Fruit fly (Drosophila melanogaster): ENCODE results near the gene Pect.

DNA sequence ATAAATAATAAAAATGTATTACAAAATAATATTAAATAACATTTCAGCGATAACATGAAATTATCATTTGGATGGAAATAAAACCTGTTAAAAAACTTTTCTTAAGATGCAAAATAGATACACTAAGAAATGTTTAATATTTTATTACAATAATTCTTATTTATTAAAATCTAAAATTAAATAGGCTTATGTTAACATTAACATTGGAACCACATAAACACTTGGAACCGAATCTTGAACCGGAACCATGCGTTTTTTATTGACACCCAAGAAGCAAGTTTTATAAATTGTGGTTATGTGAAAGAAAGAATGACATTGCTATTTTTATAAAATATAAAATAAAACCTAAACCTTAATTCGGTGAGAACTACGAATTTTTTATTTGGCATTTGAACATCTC lies 43.3 kb upstream of the Pect start, which contains the start of gene kmg:
- TF ChIP-seq CG6276 (GFP tag; optimal IDR thresholded peaks at IDR 0.05) = no peak
- TF ChIP-seq CG11294 (GFP tag; IDR thresholded peaks at IDR 0.05) = no peak
- no peak for TF ChIP-seq vri (GFP tag; optimal IDR thresholded peaks at IDR 0.05)
- no peak for TF ChIP-seq CG4318 (GFP tag; optimal IDR thresholded peaks at IDR 0.05)
- no peak for TF ChIP-seq CG6854 (GFP tag; optimal IDR thresholded peaks at IDR 0.05)
- no peak for TF ChIP-seq CG6792 (GFP tag; optimal IDR thresholded peaks at IDR 0.05)
- no peak for TF ChIP-seq fd59A (GFP tag; optimal IDR thresholded peaks at IDR 0.05)
- no peak for TF ChIP-seq Hr4 (GFP tag; optimal IDR thresholded peaks at IDR 0.05)
- TF ChIP-seq CG7368 (GFP tag; optimal IDR thresholded peaks at IDR 0.05) = no peak
